Worm (Caenorhabditis elegans) whole organism, L4/young adult: ENCODE measurements around the gene nhr-63.

Experiments used
- dao-5 ChIP-seq: sonication (generic microtip); optimal IDR thresholded peaks from 2 replicates; lab custom pipeline; 2016; ENCODE audit warnings: missing genotype, missing genetic modification characterization, moderate library complexity, missing compliant biosample characterization
- him-1 ChIP-seq: sonication (generic microtip); optimal IDR thresholded peaks from 2 replicates; lab custom pipeline; 2016; ENCODE audit warnings: missing genotype, missing genetic modification reagents, missing genetic modification characterization, missing compliant biosample characterization

ce11 chrV:15975845-15976244, 26.5 kb upstream of the nhr-63 start, which contains the start of gene clec-232:
- no peak for TF ChIP-seq him-1 (tag; lab: Kevin White, UChicago)
- no peak for TF ChIP-seq dao-5 (tag; lab: Kevin White, UChicago)
